Worm (Caenorhabditis elegans) whole organism, L1 larva: ENCODE data around the gene C23H5.15.

Experiments used
- C16A3.4 ChIP-seq: fragments of 150-350 bp; optimal IDR thresholded peaks from 2 replicates; lab custom pipeline; 2014; ENCODE audit warnings: missing biosample characterization, missing genetic modification characterization
- aly-2 ChIP-seq: fragments of 150-350 bp; optimal IDR thresholded peaks from 2 replicates; lab custom pipeline; 2014; ENCODE audit warnings: missing biosample characterization, missing genetic modification characterization
- blmp-1 ChIP-seq: fragments of 150-350 bp; optimal IDR thresholded peaks from 2 replicates; lab custom pipeline; 2014; ENCODE audit warnings: missing biosample characterization, missing genetic modification characterization
- ceh-8 ChIP-seq: fragments of 200-800 bp; sonication (Bioruptor generic); optimal IDR thresholded peaks from 2 replicates; lab custom pipeline; 2018; ENCODE audit warnings: mild to moderate bottlenecking, missing genetic modification characterization, moderate library complexity, missing compliant biosample characterization
- ceh-88 ChIP-seq: fragments of 200-800 bp; sonication (Bioruptor generic); IDR thresholded peaks from 2 replicates; pipeline ENCODE4 v1.3.6; 2022; ENCODE audit warnings: missing genetic modification characterization, missing compliant biosample characterization
- dsc-1 ChIP-seq: sonication (generic microtip); optimal IDR thresholded peaks from 2 replicates; lab custom pipeline; 2016; ENCODE audit warnings: mild to moderate bottlenecking, missing genetic modification characterization, missing compliant biosample characterization
- efl-1 ChIP-seq, 4 experiments: fragments of 150-350 bp; optimal IDR thresholded peaks in 3 of 4; peaks in 1 of 4; 1 replicate in 1 of 4; 2 replicates in 3 of 4; lab custom pipeline; 2014; ENCODE audit warnings: missing biosample characterization in 2 of 4, missing genetic modification characterization in 2 of 4, missing genetic modification reagents in 2 of 4
- egl-13 ChIP-seq: sonication (generic microtip); optimal IDR thresholded peaks from 2 replicates; lab custom pipeline; 2016; ENCODE audit warnings: missing genotype, missing genetic modification reagents, missing genetic modification characterization, missing compliant biosample characterization
- elt-2 ChIP-seq: sonication (generic microtip); optimal IDR thresholded peaks from 2 replicates; lab custom pipeline; 2016; ENCODE audit warnings: missing genetic modification characterization, mild to moderate bottlenecking, inconsistent platforms, missing compliant biosample characterization, missing genetic modification reagents
- fkh-8 ChIP-seq: sonication (generic microtip); optimal IDR thresholded peaks from 2 replicates; lab custom pipeline; 2016; ENCODE audit warnings: mild to moderate bottlenecking, missing genetic modification characterization, missing compliant biosample characterization
- hpl-2 ChIP-seq: fragments of 150-350 bp; optimal IDR thresholded peaks from 2 replicates; lab custom pipeline; 2014; ENCODE audit warnings: missing biosample characterization, missing genetic modification reagents, missing genetic modification characterization
- lin-13 ChIP-seq: fragments of 150-350 bp; optimal IDR thresholded peaks from 2 replicates; lab custom pipeline; 2014; ENCODE audit warnings: missing biosample characterization, missing genetic modification reagents, missing genetic modification characterization
- lin-15B ChIP-seq: fragments of 150-350 bp; sonication (generic microtip); optimal IDR thresholded peaks from 3 replicates; lab custom pipeline; 2014; ENCODE audit warnings: missing biosample characterization, missing genetic modification characterization
- lsy-2 ChIP-seq, 2 experiments: fragments of 150-350 bp; optimal IDR thresholded peaks; 2 replicates each; lab custom pipeline; 2014; ENCODE audit warnings: missing biosample characterization in 2 of 2, missing genetic modification characterization in 2 of 2
- mdl-1 ChIP-seq, 2 experiments: fragments of 150-350 bp; optimal IDR thresholded peaks; 2 replicates each; lab custom pipeline; 2014 to 2017; ENCODE audit warnings: missing biosample characterization in 2 of 2, missing genetic modification characterization in 2 of 2, inconsistent platforms in 1 of 2
- mef-2 ChIP-seq: fragments of 150-350 bp; optimal IDR thresholded peaks from 2 replicates; lab custom pipeline; 2014; ENCODE audit warnings: missing biosample characterization, missing genetic modification characterization
- nhr-20 ChIP-seq: sonication (generic microtip); optimal IDR thresholded peaks from 2 replicates; lab custom pipeline; 2016; ENCODE audit warnings: mild to moderate bottlenecking, missing genetic modification characterization, missing compliant biosample characterization
- nhr-47 ChIP-seq: sonication (generic microtip); optimal IDR thresholded peaks from 2 replicates; lab custom pipeline; 2016; ENCODE audit warnings: mild to moderate bottlenecking, missing genetic modification characterization, moderate library complexity, missing compliant biosample characterization
- nhr-71 ChIP-seq: sonication (generic microtip); optimal IDR thresholded peaks from 2 replicates; lab custom pipeline; 2016; ENCODE audit warnings: mild to moderate bottlenecking, missing genetic modification characterization, moderate library complexity, missing compliant biosample characterization
- nhr-77 ChIP-seq: fragments of 150-350 bp; optimal IDR thresholded peaks from 2 replicates; lab custom pipeline; 2014; ENCODE audit warnings: missing biosample characterization, missing genetic modification characterization
- nhr-85 ChIP-seq: sonication (generic microtip); peaks from one replicate; lab custom pipeline; 2016; ENCODE audit warnings: missing genetic modification characterization, inconsistent platforms, missing compliant biosample characterization
- snpc-4 ChIP-seq: fragments of 150-350 bp; optimal IDR thresholded peaks from 2 replicates; lab custom pipeline; 2014; ENCODE audit warnings: missing biosample characterization, missing genetic modification characterization
- snu-23 ChIP-seq: sonication (generic microtip); optimal IDR thresholded peaks from 2 replicates; lab custom pipeline; 2016; ENCODE audit warnings: missing genetic modification characterization, missing compliant biosample characterization
- unc-62 ChIP-seq: fragments of 150-350 bp; optimal IDR thresholded peaks from 2 replicates; lab custom pipeline; 2014; ENCODE audit warnings: missing biosample characterization, missing genetic modification reagents, missing genetic modification characterization
- unc-86 ChIP-seq: sonication (generic microtip); optimal IDR thresholded peaks from 2 replicates; lab custom pipeline; 2016; ENCODE audit warnings: missing genetic modification characterization, missing compliant biosample characterization
- unc-98 ChIP-seq: fragments of 200-800 bp; sonication (Bioruptor generic); IDR thresholded peaks from 2 replicates; pipeline ENCODE4 v1.3.6; 2022; ENCODE audit warnings: missing genetic modification characterization, missing compliant biosample characterization
- xbp-1 ChIP-seq: sonication (generic microtip); optimal IDR thresholded peaks from 2 replicates; lab custom pipeline; 2016; ENCODE audit warnings: missing genetic modification characterization, missing compliant biosample characterization

Gene C23H5.15

DNA sequence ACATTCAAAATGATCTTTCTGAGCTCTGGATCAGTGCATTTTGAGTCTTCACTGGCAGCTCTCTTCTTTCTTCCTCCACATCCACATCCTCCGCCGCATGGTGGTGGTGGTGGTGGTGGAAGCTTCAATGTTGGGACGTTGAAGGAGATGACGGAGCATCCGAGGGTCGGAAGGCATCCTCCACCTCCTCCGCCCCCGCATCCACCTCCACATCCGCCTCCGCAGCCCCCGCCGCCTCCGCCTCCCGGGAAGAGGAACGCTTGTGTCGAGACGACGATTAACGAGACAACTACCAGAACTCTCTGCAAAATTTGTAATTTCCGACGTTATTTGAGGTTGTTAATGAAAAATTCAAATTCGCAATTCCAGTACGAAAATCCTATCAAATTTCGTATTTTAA is 24.7 kb upstream of the C23H5.15 start:
- no peak for TF ChIP-seq efl-1 (optimal IDR thresholded peaks at IDR 0.05; lab: Kevin White, UChicago)
- TF ChIP-seq efl-1 (GFP tag; optimal IDR thresholded peaks at IDR 0.05 in 1 of 2; lab: Kevin White, UChicago): peak in 1 of 2 experiments; percentile 35
- no peak for TF ChIP-seq nhr-85 (tag; lab: Kevin White, UChicago)
- TF ChIP-seq ceh-8 (GFP tag; lab: Kevin White, UChicago): peak; percentile 42

DNA sequence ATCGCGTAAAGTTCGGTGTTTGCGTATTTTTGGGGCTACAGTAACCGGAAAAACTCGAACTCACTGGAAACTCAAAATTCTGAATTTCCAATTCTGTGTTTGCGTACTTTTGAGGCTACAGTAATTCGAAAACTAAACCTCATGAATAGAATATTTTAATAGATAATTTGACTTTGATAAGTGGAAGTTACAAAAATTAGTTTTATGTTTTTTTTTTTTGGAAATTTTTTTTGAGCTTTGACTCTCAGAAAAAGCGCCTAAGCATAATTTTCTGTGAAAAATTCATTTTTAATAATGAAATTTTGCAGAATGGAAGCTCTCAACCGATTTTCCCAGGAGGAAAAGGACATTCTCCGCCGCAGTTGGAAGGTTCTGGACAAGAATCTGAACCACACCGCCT is 19.8 kb upstream of the C23H5.15 start, which contains the start of gene glb-7:
Gene glb-7, plus strand, starts transcription at position 301 of the 400 bp plus-strand sequence.
- TF ChIP-seq snu-23 (GFP tag; lab: Kevin White, UChicago): no peak
- no peak for TF ChIP-seq mdl-1 (tag; optimal IDR thresholded peaks at IDR 0.05; lab: Kevin White, UChicago)

DNA sequence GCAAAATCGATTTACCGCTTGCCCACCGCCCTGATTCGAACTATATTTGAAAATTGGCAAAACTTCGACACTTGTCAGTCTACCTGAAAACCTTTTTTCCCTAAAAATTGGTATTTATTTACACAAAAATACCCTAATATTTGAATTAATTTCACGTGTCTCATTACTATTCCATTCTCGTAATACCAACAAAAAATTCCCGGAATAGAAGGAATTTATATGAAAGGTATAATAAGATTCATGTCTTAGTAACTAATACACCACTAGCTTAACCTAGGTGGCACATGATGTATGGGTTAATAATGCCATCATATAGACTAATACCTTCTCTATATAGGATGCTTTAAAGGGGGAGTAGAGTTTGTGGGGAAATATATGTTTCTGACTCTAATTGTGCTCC is 14.6 kb upstream of the C23H5.15 start:
- TF ChIP-seq dsc-1 (tag; lab: Kevin White, UChicago) (peak; percentile 90), lin-15B (tag; lab: Kevin White, UChicago) (no peak)

DNA sequence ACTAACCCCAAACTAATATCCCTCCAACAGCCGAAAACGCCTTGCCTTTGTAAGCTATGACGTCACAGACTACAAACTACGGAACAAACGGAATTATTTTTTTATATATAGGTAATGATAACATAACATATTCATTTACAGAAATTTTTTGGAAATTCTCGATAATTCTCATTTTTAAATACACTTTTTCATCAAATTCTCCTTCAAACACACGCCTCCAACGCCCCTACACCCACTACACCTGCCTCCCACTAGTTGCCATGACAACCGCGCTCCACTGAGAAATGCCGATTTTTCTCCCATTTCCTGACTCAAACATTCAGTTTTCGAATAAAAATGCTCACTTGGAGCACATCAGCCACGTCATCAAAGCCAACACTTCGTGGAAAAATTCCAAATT is 11.6 kb upstream of the C23H5.15 start, which contains the start of gene xbx-4:
Gene xbx-4, plus strand, starts transcription at position 301 of the 400 bp plus-strand sequence.
- TF ChIP-seq nhr-71 (tag; lab: Kevin White, UChicago) (no peak), lin-13 (GFP tag; lab: Kevin White, UChicago) (no peak), unc-98 (GFP tag; lab: Robert Waterston, UW) (no peak), unc-86 (no peak), nhr-77 (tag; lab: Kevin White, UChicago) (no peak), hpl-2 (GFP tag; lab: Kevin White, UChicago) (no peak), blmp-1 (tag; lab: Kevin White, UChicago) (no peak), xbp-1 (no peak), aly-2 (tag; lab: Kevin White, UChicago) (no peak), lsy-2 (tag; optimal IDR thresholded peaks at IDR 0.05; lab: Kevin White, UChicago) (no peak), nhr-85 (tag; lab: Kevin White, UChicago) (no peak), mef-2 (tag; lab: Kevin White, UChicago) (no peak), C16A3.4 (tag; lab: Kevin White, UChicago) (no peak), nhr-20 (no peak), ceh-88 (GFP tag; lab: Robert Waterston, UW) (no peak), ceh-8 (GFP tag; lab: Kevin White, UChicago) (no peak)

DNA sequence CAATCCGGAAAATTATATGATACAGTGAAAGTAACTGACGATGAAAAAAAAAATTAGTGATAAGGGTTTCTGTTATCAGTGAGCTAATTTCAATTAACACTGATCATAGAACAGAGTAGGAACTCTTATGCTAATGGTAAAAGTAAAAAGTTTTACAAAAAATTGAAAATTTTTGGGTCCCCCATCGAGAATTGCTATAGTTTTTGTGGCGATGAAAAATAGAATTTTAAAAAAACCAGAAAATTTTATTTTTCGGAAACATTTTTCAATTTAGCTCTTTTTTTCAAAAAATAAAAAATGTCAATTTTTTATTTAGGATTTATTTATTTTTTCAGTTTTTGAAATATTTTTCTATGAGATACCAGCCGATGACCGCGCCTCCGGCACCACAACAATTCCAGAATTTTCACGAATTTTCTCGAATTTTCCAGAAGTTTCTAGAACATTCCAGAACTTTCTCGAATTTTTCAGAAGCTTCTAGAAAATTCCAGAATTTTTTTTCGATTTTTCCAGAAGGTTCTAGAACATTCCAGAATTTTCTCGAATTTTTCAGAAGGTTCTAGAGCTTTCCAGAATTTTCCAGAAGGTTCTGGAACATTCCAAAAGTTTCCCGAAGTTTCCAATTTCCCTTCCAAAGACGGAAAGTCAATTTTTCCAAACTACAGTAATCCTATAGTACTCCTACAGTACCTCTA is 10.8 kb upstream of the C23H5.15 start, which contains the start of gene C23H5.8:
Gene C23H5.8, minus strand, starts transcription at position 51 of the 695 bp plus-strand sequence.
- TF ChIP-seq egl-13 (tag; lab: Kevin White, UChicago) (no peak), unc-62 (GFP tag; lab: Kevin White, UChicago) (no peak), elt-2 (tag; lab: Kevin White, UChicago) (peak; percentile 15)

DNA sequence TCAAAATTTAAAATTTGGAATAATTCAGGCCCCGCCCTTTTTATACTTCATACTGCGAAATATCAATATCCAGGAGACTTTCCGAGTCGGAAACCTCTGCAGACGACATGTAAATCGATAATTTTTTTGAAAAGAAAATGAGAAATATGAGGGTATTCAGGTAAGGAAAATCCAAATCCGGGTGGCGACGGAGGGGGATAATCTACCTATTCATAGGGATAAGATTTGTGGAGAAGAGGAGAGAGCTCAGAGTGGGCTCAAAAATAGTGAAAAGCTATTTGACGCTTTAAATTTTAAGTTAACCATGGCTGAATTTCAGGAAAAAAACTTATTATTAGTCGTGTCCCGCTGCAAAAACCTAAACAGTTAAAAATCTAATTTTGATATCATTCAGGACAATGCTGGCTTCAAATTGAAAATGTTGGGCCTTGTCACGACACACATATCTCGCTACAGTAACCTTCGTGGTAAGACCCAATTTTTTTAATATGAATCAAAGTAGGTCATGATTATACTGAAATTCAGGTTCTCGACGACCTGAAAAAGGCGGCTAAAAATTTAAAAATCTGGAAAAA is 8.7 kb upstream of the C23H5.15 start, which contains the start of gene che-6:
Gene che-6, minus strand, starts transcription at position 109 of the 575 bp plus-strand sequence.
- no peak for TF ChIP-seq efl-1 (optimal IDR thresholded peaks at IDR 0.05; lab: Kevin White, UChicago)
- TF ChIP-seq efl-1 (GFP tag; optimal IDR thresholded peaks at IDR 0.05 in 1 of 2; lab: Kevin White, UChicago): peak in 1 of 2 experiments; percentile 89
- no peak for TF ChIP-seq nhr-47 (tag; lab: Kevin White, UChicago)

DNA sequence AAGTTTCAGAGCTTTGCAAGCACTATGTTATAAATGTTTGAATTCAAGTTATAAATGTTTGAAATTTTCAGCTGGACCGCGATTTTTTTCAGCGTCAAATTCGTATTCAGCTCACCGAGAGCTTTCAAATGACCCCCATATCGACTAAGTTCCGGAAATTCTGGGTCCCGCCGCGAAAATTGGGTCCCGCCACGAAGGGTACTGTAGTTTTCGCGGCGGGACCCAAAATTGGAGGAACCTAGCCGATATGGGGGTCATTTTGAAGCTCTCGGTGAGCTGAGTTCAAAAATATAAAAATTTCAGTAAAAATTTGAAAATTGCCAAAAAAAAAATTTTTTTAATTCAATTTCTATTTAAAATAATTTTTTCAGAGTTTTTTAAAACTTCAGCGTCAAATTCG is 4.0 kb upstream of the C23H5.15 start:
- no peak for TF ChIP-seq snpc-4 (tag; lab: Kevin White, UChicago)
- no peak for TF ChIP-seq efl-1 (optimal IDR thresholded peaks at IDR 0.05; lab: Kevin White, UChicago)
- peak in 1 of 2 experiments; percentile 23 for TF ChIP-seq efl-1 (GFP tag; optimal IDR thresholded peaks at IDR 0.05 in 1 of 2; lab: Kevin White, UChicago)
- TF ChIP-seq elt-2 (tag; lab: Kevin White, UChicago): no peak
- no peak for TF ChIP-seq fkh-8 (tag; lab: Kevin White, UChicago)
